Fruit fly (Drosophila melanogaster) whole organism, pupa: ENCODE measurements around the gene baf.

ENCODE experiments used
- CG10348 ChIP-seq: fragments of 200-800 bp; sonication (Bioruptor generic); IDR thresholded peaks from 2 replicates; pipeline ENCODE4 v1.3.6; 2022; ENCODE audit warnings: missing biosample characterization, missing genetic modification characterization
- CG15710 ChIP-seq: fragments of 200-800 bp; sonication (Bioruptor generic); optimal IDR thresholded peaks from 2 replicates; lab custom pipeline; 2018; ENCODE audit warnings: missing biosample characterization, mild to moderate bottlenecking, missing genetic modification characterization, moderate library complexity
- Pif1A ChIP-seq: fragments of 200-800 bp; sonication (Bioruptor generic); optimal IDR thresholded peaks from 3 replicates; lab custom pipeline; 2016; ENCODE audit warnings: missing biosample characterization, missing genetic modification characterization
- Snoo ChIP-seq: fragments of 200-800 bp; sonication (Bioruptor generic); optimal IDR thresholded peaks from 3 replicates; lab custom pipeline; 2017; ENCODE audit warnings: missing biosample characterization, mild to moderate bottlenecking, missing genetic modification characterization, inconsistent platforms
- gl ChIP-seq: fragments of 200-800 bp; sonication (Bioruptor generic); optimal IDR thresholded peaks from 2 replicates; lab custom pipeline; 2018; ENCODE audit warnings: missing biosample characterization, mild to moderate bottlenecking, missing genetic modification characterization

DNA sequence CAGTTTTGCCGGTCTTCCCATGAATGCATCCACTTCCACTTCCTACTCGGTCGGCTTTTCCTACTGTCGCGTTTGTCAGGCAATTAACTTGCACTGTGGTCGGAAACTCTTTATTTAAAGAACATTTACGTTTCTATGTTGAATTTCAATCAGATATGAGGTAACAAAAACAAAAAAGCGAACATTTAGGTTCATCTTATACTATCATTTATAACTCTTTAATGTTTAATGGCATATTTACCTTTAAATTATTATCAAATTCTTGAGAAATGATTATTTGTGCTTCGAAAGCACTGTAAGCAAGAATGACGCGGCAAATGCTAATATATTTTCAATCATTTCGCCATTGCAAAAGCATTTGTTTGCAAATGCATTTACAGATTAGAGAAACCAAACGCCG is 4.5 kb downstream of the baf start:
- TF ChIP-seq Snoo (tag; lab: Kevin White, UChicago) (no peak), CG15710 (tag; lab: Kevin White, UChicago) (no peak), CG10348 (GFP tag; lab: Robert Waterston, UW) (no peak), gl (tag; lab: Kevin White, UChicago) (no peak), Pif1A (GFP tag; lab: Kevin White, UChicago) (peak; percentile 18)
